Worm (Caenorhabditis elegans) whole organism, L2 larva: ENCODE results near the gene his-72.

ENCODE experiments used
- C34F6.9 ChIP-seq: fragments of 150-350 bp; optimal IDR thresholded peaks from 2 replicates; lab custom pipeline; 2014; ENCODE audit warnings: missing biosample characterization, missing genetic modification characterization
- R02D3.7 ChIP-seq: fragments of 150-350 bp; optimal IDR thresholded peaks from 2 replicates; lab custom pipeline; 2014; ENCODE audit warnings: missing biosample characterization, missing genetic modification characterization
- ZK546.5 ChIP-seq: sonication (generic microtip); optimal IDR thresholded peaks from 2 replicates; lab custom pipeline; 2017; ENCODE audit warnings: missing biosample characterization, missing genetic modification characterization
- alr-1 ChIP-seq: fragments of 150-350 bp; optimal IDR thresholded peaks from 2 replicates; lab custom pipeline; 2014; ENCODE audit warnings: missing biosample characterization, missing genetic modification characterization
- aly-2 ChIP-seq: fragments of 150-350 bp; optimal IDR thresholded peaks from 2 replicates; lab custom pipeline; 2014; ENCODE audit warnings: missing biosample characterization, missing genetic modification characterization
- ama-1 ChIP-seq: fragments of 150-350 bp; optimal IDR thresholded peaks from 2 replicates; lab custom pipeline; 2018; ENCODE audit warnings: inconsistent platforms
- blmp-1 ChIP-seq: sonication (generic microtip); optimal IDR thresholded peaks from 2 replicates; lab custom pipeline; 2017; ENCODE audit warnings: missing genetic modification characterization, mild to moderate bottlenecking, missing compliant biosample characterization, antibody characterized with exemption, moderate library complexity; ENCODE audit not compliant: insufficient read depth
- ceh-16 ChIP-seq: fragments of 150-350 bp; optimal IDR thresholded peaks from 2 replicates; lab custom pipeline; 2014; ENCODE audit warnings: missing biosample characterization, missing genetic modification characterization
- crh-2 ChIP-seq: sonication (generic microtip); optimal IDR thresholded peaks from 2 replicates; lab custom pipeline; 2017; ENCODE audit warnings: missing biosample characterization, missing genetic modification characterization
- dmd-4 ChIP-seq: sonication (generic microtip); optimal IDR thresholded peaks from 2 replicates; lab custom pipeline; 2017; ENCODE audit warnings: missing biosample characterization, missing genetic modification characterization
- egl-27 ChIP-seq: sonication (generic microtip); optimal IDR thresholded peaks from 3 replicates; lab custom pipeline; 2017; ENCODE audit warnings: missing biosample characterization, missing genetic modification reagents, missing genetic modification characterization
- elt-1 ChIP-seq: fragments of 150-350 bp; optimal IDR thresholded peaks from 2 replicates; lab custom pipeline; 2014; ENCODE audit warnings: missing biosample characterization, missing genetic modification characterization
- elt-3 ChIP-seq: sonication (generic microtip); optimal IDR thresholded peaks from 2 replicates; lab custom pipeline; 2017; ENCODE audit warnings: missing biosample characterization, missing genetic modification characterization
- fos-1 ChIP-seq: fragments of 150-350 bp; optimal IDR thresholded peaks from 2 replicates; lab custom pipeline; 2014; ENCODE audit warnings: missing biosample characterization, missing genetic modification characterization
- lin-11 ChIP-seq: fragments of 150-350 bp; sonication (generic microtip); optimal IDR thresholded peaks from 2 replicates; lab custom pipeline; 2014; ENCODE audit warnings: missing biosample characterization, missing genetic modification characterization, inconsistent platforms, mixed read lengths
- lin-39 ChIP-seq: fragments of 150-350 bp; optimal IDR thresholded peaks from 2 replicates; lab custom pipeline; 2014; ENCODE audit warnings: missing biosample characterization, missing genetic modification reagents, missing genetic modification characterization
- lsy-2 ChIP-seq, 2 experiments: fragments of 150-350 bp in 1 of 2; sonication (generic microtip) in 1 of 2; optimal IDR thresholded peaks; 2 replicates each; lab custom pipeline; 2014 to 2017; ENCODE audit warnings: missing biosample characterization in 2 of 2, missing genetic modification characterization in 2 of 2
- mab-5 ChIP-seq: fragments of 150-350 bp; optimal IDR thresholded peaks from 2 replicates; lab custom pipeline; 2014; ENCODE audit warnings: missing biosample characterization, missing genetic modification characterization
- mbf-1 ChIP-seq: sonication (generic microtip); optimal IDR thresholded peaks from 2 replicates; lab custom pipeline; 2017; ENCODE audit warnings: missing biosample characterization, missing genetic modification characterization
- mdl-1 ChIP-seq, 2 experiments: fragments of 150-350 bp in 1 of 2; sonication (generic microtip) in 1 of 2; optimal IDR thresholded peaks; 2 replicates each; lab custom pipeline; 2017; ENCODE audit warnings: missing biosample characterization in 2 of 2, missing genetic modification characterization in 2 of 2
- nhr-10 ChIP-seq: sonication (generic microtip); optimal IDR thresholded peaks from 2 replicates; lab custom pipeline; 2017; ENCODE audit warnings: missing biosample characterization, missing genetic modification characterization
- nhr-11 ChIP-seq: fragments of 150-350 bp; optimal IDR thresholded peaks from 2 replicates; lab custom pipeline; 2014; ENCODE audit warnings: missing biosample characterization, missing genetic modification characterization
- nhr-12 ChIP-seq: fragments of 150-350 bp; optimal IDR thresholded peaks from 2 replicates; lab custom pipeline; 2014; ENCODE audit warnings: missing biosample characterization, missing genetic modification characterization
- nhr-129 ChIP-seq: fragments of 150-350 bp; optimal IDR thresholded peaks from 2 replicates; lab custom pipeline; 2014; ENCODE audit warnings: missing biosample characterization, missing genetic modification characterization
- nhr-21 ChIP-seq: fragments of 150-350 bp; optimal IDR thresholded peaks from 2 replicates; lab custom pipeline; 2014; ENCODE audit warnings: missing biosample characterization, missing genetic modification characterization
- nhr-23 ChIP-seq: fragments of 150-350 bp; optimal IDR thresholded peaks from 2 replicates; lab custom pipeline; 2014; ENCODE audit warnings: missing biosample characterization, missing genetic modification reagents, missing genetic modification characterization
- nhr-237 ChIP-seq: fragments of 150-350 bp; optimal IDR thresholded peaks from 2 replicates; lab custom pipeline; 2014; ENCODE audit warnings: missing biosample characterization, missing genetic modification characterization
- nhr-25 ChIP-seq: fragments of 150-350 bp; sonication (generic microtip); optimal IDR thresholded peaks from 3 replicates; lab custom pipeline; 2014; ENCODE audit warnings: missing biosample characterization, missing genetic modification characterization
- nhr-6 ChIP-seq: fragments of 150-350 bp; optimal IDR thresholded peaks from 2 replicates; lab custom pipeline; 2014; ENCODE audit warnings: missing biosample characterization, missing genetic modification characterization
- peb-1 ChIP-seq: fragments of 150-350 bp; optimal IDR thresholded peaks from 2 replicates; lab custom pipeline; 2014; ENCODE audit warnings: missing biosample characterization, missing genetic modification characterization
- sem-4 ChIP-seq: fragments of 150-350 bp; optimal IDR thresholded peaks from 2 replicates; lab custom pipeline; 2014; ENCODE audit warnings: missing biosample characterization, missing genetic modification reagents, missing genetic modification characterization
- skn-1 ChIP-seq: sonication (generic microtip); optimal IDR thresholded peaks from 2 replicates; lab custom pipeline; 2017; ENCODE audit warnings: missing biosample characterization, missing genetic modification characterization
- sma-9 ChIP-seq, 2 experiments: fragments of 150-350 bp in 1 of 2; sonication (generic microtip) in 1 of 2; optimal IDR thresholded peaks; 2 replicates each; lab custom pipeline; 2014 to 2016; ENCODE audit warnings: missing genetic modification characterization in 2 of 2, mild to moderate bottlenecking in 1 of 2, missing biosample characterization in 1 of 2, missing compliant biosample characterization in 1 of 2, missing genetic modification reagents in 1 of 2, moderate library complexity in 1 of 2
- unc-39 ChIP-seq: fragments of 150-350 bp; optimal IDR thresholded peaks from 2 replicates; lab custom pipeline; 2014; ENCODE audit warnings: missing biosample characterization, missing genetic modification characterization
- unc-55 ChIP-seq: fragments of 150-350 bp; sonication (generic microtip); optimal IDR thresholded peaks from 3 replicates; lab custom pipeline; 2014; ENCODE audit warnings: missing biosample characterization, missing genetic modification reagents, missing genetic modification characterization
- unc-62 ChIP-seq: fragments of 150-350 bp; optimal IDR thresholded peaks from 2 replicates; lab custom pipeline; 2014; ENCODE audit warnings: missing biosample characterization, missing genetic modification reagents, missing genetic modification characterization
- zag-1 ChIP-seq: fragments of 150-350 bp; optimal IDR thresholded peaks from 2 replicates; lab custom pipeline; 2014; ENCODE audit warnings: missing biosample characterization, missing genetic modification characterization
- ztf-1 ChIP-seq: fragments of 200-800 bp; sonication (Bioruptor generic); conservative IDR thresholded peaks from 2 replicates; pipeline ENCODE4 v1.3.6; 2022; ENCODE audit warnings: missing genetic modification characterization, missing compliant biosample characterization
- ztf-11 ChIP-seq: sonication (generic microtip); optimal IDR thresholded peaks from 2 replicates; lab custom pipeline; 2017; ENCODE audit warnings: missing biosample characterization, missing genetic modification characterization

The his-72 gene

ce11 chrIII:12335400-12335994 is 33.4 kb downstream of the his-72 start (continued):
- TF ChIP-seq sma-9 (GFP tag; optimal IDR thresholded peaks at IDR 0.05; lab: Kevin White, UChicago): peak; percentile 77
- no peak for TF ChIP-seq sma-9 (tag; optimal IDR thresholded peaks at IDR 0.05; lab: Kevin White, UChicago)
- peak; percentile 81 for TF ChIP-seq C34F6.9 (tag; lab: Kevin White, UChicago)
- no peak for TF ChIP-seq ztf-11
- TF ChIP-seq aly-2 (tag; lab: Kevin White, UChicago): no peak
- TF ChIP-seq lsy-2 (tag; optimal IDR thresholded peaks at IDR 0.05; lab: Kevin White, UChicago): peak; percentile 47 to 73
- TF ChIP-seq ceh-16: no peak
- no peak for TF ChIP-seq lin-11 (tag; lab: Kevin White, UChicago)
- no peak for TF ChIP-seq mdl-1 (tag; optimal IDR thresholded peaks at IDR 0.05; lab: Kevin White, UChicago)
- TF ChIP-seq mab-5 (tag; lab: Kevin White, UChicago): no peak

- no peak for TF ChIP-seq peb-1
Observed at ce11 chrIII:12334268-12334667, 34.6 kb downstream of the his-72 start.

- TF ChIP-seq unc-55: no peak
- no peak for TF ChIP-seq C34F6.9 (tag; lab: Kevin White, UChicago)
- no peak for TF ChIP-seq R02D3.7
- no peak for TF ChIP-seq crh-2 (tag; lab: Kevin White, UChicago)
- TF ChIP-seq ama-1 (lab: Kevin White, UChicago): no peak
- no peak for TF ChIP-seq unc-62
- no peak for TF ChIP-seq dmd-4 (tag; lab: Kevin White, UChicago)
- no peak for TF ChIP-seq nhr-11
- no peak for TF ChIP-seq alr-1 (tag; lab: Kevin White, UChicago)
- no peak for TF ChIP-seq mbf-1 (tag; lab: Kevin White, UChicago)
- no peak for TF ChIP-seq lsy-2 (tag; optimal IDR thresholded peaks at IDR 0.05; lab: Kevin White, UChicago)
- TF ChIP-seq nhr-237 (tag; lab: Kevin White, UChicago): no peak
- no peak for TF ChIP-seq nhr-6 (tag; lab: Kevin White, UChicago)
- TF ChIP-seq ztf-11: no peak
Observed at ce11 chrIII:12333445-12333844, 35.4 kb downstream of the his-72 start, which contains the start of gene zip-1. TSS of gene zip-1 (plus strand) at chrIII:12333745.

ce11 chrIII:12331300-12331699 is 37.5 kb downstream of the his-72 start:
- TF ChIP-seq lsy-2 (tag; optimal IDR thresholded peaks at IDR 0.05; lab: Kevin White, UChicago) (no peak), lin-11 (tag; lab: Kevin White, UChicago) (no peak), mbf-1 (tag; lab: Kevin White, UChicago) (no peak), skn-1 (tag; lab: Kevin White, UChicago) (no peak), nhr-21 (tag; lab: Kevin White, UChicago) (no peak), nhr-12 (tag; lab: Kevin White, UChicago) (no peak), aly-2 (tag; lab: Kevin White, UChicago) (no peak), ceh-16 (no peak), peb-1 (no peak), alr-1 (tag; lab: Kevin White, UChicago) (no peak), unc-39 (no peak), lin-39 (tag; lab: Kevin White, UChicago) (no peak), unc-55 (no peak), elt-3 (tag; lab: Kevin White, UChicago) (no peak), ztf-1 (GFP tag; lab: Robert Waterston, UW) (no peak), R02D3.7 (no peak)

ce11 chrIII:12327528-12327997 is 41.3 kb downstream of the his-72 start, which contains the start of the genes zip-12 and Y75B8A.63:
TSS of gene zip-12 (plus strand) at chrIII:12327914.
TSS of gene Y75B8A.63 (plus strand) at chrIII:12327947.
- no peak for TF ChIP-seq lin-39 (tag; lab: Kevin White, UChicago)
- no peak for TF ChIP-seq C34F6.9 (tag; lab: Kevin White, UChicago)
- TF ChIP-seq nhr-129 (tag; lab: Kevin White, UChicago): peak; percentile 7
- TF ChIP-seq sma-9 (GFP tag; optimal IDR thresholded peaks at IDR 0.05; lab: Kevin White, UChicago): peak; percentile 4
- TF ChIP-seq sma-9 (tag; optimal IDR thresholded peaks at IDR 0.05; lab: Kevin White, UChicago): no peak
- no peak for TF ChIP-seq mdl-1 (tag; optimal IDR thresholded peaks at IDR 0.05; lab: Kevin White, UChicago)
- TF ChIP-seq crh-2 (tag; lab: Kevin White, UChicago): peak; percentile 20
- peak; percentile 85 for TF ChIP-seq fos-1 (tag; lab: Kevin White, UChicago)
- TF ChIP-seq mbf-1 (tag; lab: Kevin White, UChicago): no peak

- TF ChIP-seq ztf-11 (no peak), crh-2 (tag; lab: Kevin White, UChicago) (peak; percentile 95), egl-27 (tag; lab: Kevin White, UChicago) (no peak), lin-39 (tag; lab: Kevin White, UChicago) (no peak), zag-1 (tag; lab: Kevin White, UChicago) (no peak), blmp-1 (tag; lab: Kevin White, UChicago) (no peak), nhr-10 (tag; lab: Kevin White, UChicago) (no peak), nhr-129 (tag; lab: Kevin White, UChicago) (peak; percentile 20), elt-1 (tag; lab: Kevin White, UChicago) (no peak), sem-4 (tag; lab: Kevin White, UChicago) (no peak), sma-9 (GFP tag; optimal IDR thresholded peaks at IDR 0.05; lab: Kevin White, UChicago) (peak; percentile 35), sma-9 (tag; optimal IDR thresholded peaks at IDR 0.05; lab: Kevin White, UChicago) (no peak), nhr-23 (tag; lab: Kevin White, UChicago) (no peak), unc-55 (no peak), ZK546.5 (tag; lab: Kevin White, UChicago) (no peak), peb-1 (no peak), lsy-2 (tag; optimal IDR thresholded peaks at IDR 0.05; lab: Kevin White, UChicago) (no peak), nhr-6 (tag; lab: Kevin White, UChicago) (no peak), nhr-25 (tag; lab: Kevin White, UChicago) (no peak), ama-1 (lab: Kevin White, UChicago) (no peak)
Observed at ce11 chrIII:12325284-12325683, 43.6 kb downstream of the his-72 start.
